Worm (Caenorhabditis elegans) whole organism, early embryonic: ENCODE measurements around the gene F08G5.3.

Source experiments
- B0310.2 ChIP-seq: sonication (generic microtip); optimal IDR thresholded peaks from 2 replicates; lab custom pipeline; 2016; ENCODE audit warnings: mild to moderate bottlenecking, missing genetic modification characterization, missing compliant biosample characterization
- ama-1 ChIP-seq: fragments of 150-350 bp; optimal IDR thresholded peaks from 2 replicates; lab custom pipeline; 2014
- ceh-36 ChIP-seq: sonication (generic microtip); optimal IDR thresholded peaks from 2 replicates; lab custom pipeline; 2016; ENCODE audit warnings: missing genetic modification characterization, inconsistent platforms, missing compliant biosample characterization
- flt-1 ChIP-seq: fragments of 200-800 bp; sonication (Bioruptor generic); IDR thresholded peaks from 2 replicates; pipeline ENCODE4 v1.3.6; 2022; ENCODE audit warnings: missing genetic modification characterization, missing compliant biosample characterization
- hmbx-1 ChIP-seq: sonication (generic microtip); optimal IDR thresholded peaks from 2 replicates; lab custom pipeline; 2016; ENCODE audit warnings: mild to moderate bottlenecking, missing genetic modification characterization, missing compliant biosample characterization
- sea-1 ChIP-seq: fragments of 200-800 bp; sonication (Bioruptor generic); conservative IDR thresholded peaks from 2 replicates; pipeline ENCODE4 v1.3.6; 2022; ENCODE audit warnings: missing genetic modification characterization, missing compliant biosample characterization
- tbx-37 ChIP-seq: fragments of 200-800 bp; sonication (Bioruptor generic); conservative IDR thresholded peaks from 2 replicates; pipeline ENCODE4 v1.3.6; 2022; ENCODE audit warnings: missing genetic modification reagents, missing genetic modification characterization, missing compliant biosample characterization

DNA sequence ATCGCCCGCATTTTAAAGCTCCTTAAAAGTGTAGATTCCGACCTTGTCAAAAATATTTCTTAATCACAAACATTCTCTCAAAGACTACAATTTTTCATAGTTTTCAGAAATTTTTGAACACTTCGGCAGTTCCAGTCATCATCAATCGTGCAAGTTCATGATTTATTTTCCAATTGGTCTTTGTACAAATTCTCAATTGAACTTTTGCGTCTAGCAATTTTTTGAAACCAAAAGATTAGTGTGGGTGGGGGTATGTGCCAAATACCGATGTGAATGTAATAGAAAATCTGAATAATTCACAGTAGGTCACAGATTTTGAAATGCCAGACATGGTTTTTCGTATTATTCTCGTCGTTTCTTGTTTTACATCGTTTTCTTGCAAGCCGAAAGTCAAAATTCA is 21.0 kb upstream of the F08G5.3 start, which contains the start of gene clec-185:
- TF ChIP-seq flt-1 (GFP tag; lab: Robert Waterston, UW) = no peak
- TF ChIP-seq tbx-37 (GFP tag; lab: Robert Waterston, UW) = no peak
- TF ChIP-seq ceh-36 (tag; lab: Kevin White, UChicago) = no peak
- no peak for TF ChIP-seq ama-1
- TF ChIP-seq hmbx-1 = no peak
- TF ChIP-seq sea-1 (GFP tag; lab: Robert Waterston, UW) = no peak
- TF ChIP-seq B0310.2 (tag; lab: Kevin White, UChicago) = no peak
